5 fruit fly cellular contexts compared by ENCODE assay signal in genomic region chrX:13208075-13208474, dm6.
A peak's percentile ranks its signal among the peaks of the same experiment; 100 is the strongest.
TF ChIP-seq lines count a peak whose summit lies in the region.

No protein-coding gene starts in this region.

- TF ChIP-seq CTCF in whole organism, embryonic (GFP tag; optimal IDR thresholded peaks at IDR 0.05; lab: Kevin White, UChicago) = no peak

TF ChIP-seq in whole organism, adult, 20 proteins besides CTCF, POLR2A, EP300 and RAD21:
- TF ChIP-seq toe (GFP tag; optimal IDR thresholded peaks at IDR 0.05; lab: Kevin White, UChicago) = no peak
- TF ChIP-seq Mnt (GFP tag; optimal IDR thresholded peaks at IDR 0.05; lab: Kevin White, UChicago) = no peak
- no peak for TF ChIP-seq CG14711 (tag; optimal IDR thresholded peaks at IDR 0.05; lab: Kevin White, UChicago)
- TF ChIP-seq CG1620 (GFP tag; optimal IDR thresholded peaks at IDR 0.05; lab: Kevin White, UChicago) = no peak
- TF ChIP-seq pad (GFP tag; optimal IDR thresholded peaks at IDR 0.05; lab: Kevin White, UChicago) = no peak
- peak; percentile 32 for TF ChIP-seq CG7101 (tag; optimal IDR thresholded peaks at IDR 0.05; lab: Kevin White, UChicago)

TF ChIP-seq in whole organism, embryonic, 481 proteins besides CTCF, POLR2A, EP300 and RAD21 (continues in another document):
- TF ChIP-seq CG11504 (tag; optimal IDR thresholded peaks at IDR 0.05; lab: Kevin White, UChicago) = peak; percentile 66
- TF ChIP-seq exex (tag; optimal IDR thresholded peaks at IDR 0.05; lab: Kevin White, UChicago) = no peak
- peak; percentile 56 for TF ChIP-seq CG15269 (tag; optimal IDR thresholded peaks at IDR 0.05; lab: Kevin White, UChicago)
- no peak for TF ChIP-seq fd3F (GFP tag; optimal IDR thresholded peaks at IDR 0.05; lab: Kevin White, UChicago)
- no peak for TF ChIP-seq Atf-2 (GFP tag; optimal IDR thresholded peaks at IDR 0.05; lab: Kevin White, UChicago)
- TF ChIP-seq HmgZ (tag; optimal IDR thresholded peaks at IDR 0.05; lab: Kevin White, UChicago) = no peak
- no peak for TF ChIP-seq ac (GFP tag; optimal IDR thresholded peaks at IDR 0.05; lab: Kevin White, UChicago)
- no peak for TF ChIP-seq CG12155 (GFP tag; optimal IDR thresholded peaks at IDR 0.05; lab: Kevin White, UChicago)
- TF ChIP-seq pfk (GFP tag; optimal IDR thresholded peaks at IDR 0.05; lab: Kevin White, UChicago) = no peak
- TF ChIP-seq CG13287 (GFP tag; IDR thresholded peaks at IDR 0.05; lab: Robert Waterston, UW; ENCODE audit: partially characterized antibody) = no peak
- peak; percentile 17 for TF ChIP-seq bcd (GFP tag; optimal IDR thresholded peaks at IDR 0.05; lab: Kevin White, UChicago)
- TF ChIP-seq Mrtf (GFP tag; IDR thresholded peaks at IDR 0.05; lab: Robert Waterston, UW) = no peak
- TF ChIP-seq inv (GFP tag; IDR thresholded peaks at IDR 0.05; lab: Robert Waterston, UW; ENCODE audit: partially characterized antibody) = no peak
- no peak for TF ChIP-seq Ets97D (GFP tag; optimal IDR thresholded peaks at IDR 0.05; lab: Kevin White, UChicago)
- no peak for TF ChIP-seq Doc3 (GFP tag; IDR thresholded peaks at IDR 0.05; lab: Robert Waterston, UW; ENCODE audit: partially characterized antibody)
- TF ChIP-seq Atf3 (GFP tag; optimal IDR thresholded peaks at IDR 0.05; lab: Kevin White, UChicago) = no peak
- no peak for TF ChIP-seq Vsx1 (GFP tag; optimal IDR thresholded peaks at IDR 0.05; lab: Kevin White, UChicago)
- no peak for TF ChIP-seq B-H1 (GFP tag; IDR thresholded peaks at IDR 0.05; lab: Robert Waterston, UW)
- peak; percentile 22 for TF ChIP-seq odd (GFP tag; optimal IDR thresholded peaks at IDR 0.05; lab: Kevin White, UChicago)
- no peak for TF ChIP-seq sisA (GFP tag; IDR thresholded peaks at IDR 0.05; lab: Robert Waterston, UW)
- TF ChIP-seq CG6683 (GFP tag; optimal IDR thresholded peaks at IDR 0.05; lab: Kevin White, UChicago) = peak; percentile 21
- TF ChIP-seq CG17912 (GFP tag; optimal IDR thresholded peaks at IDR 0.05; lab: Kevin White, UChicago) = no peak

TF ChIP-seq in whole organism, prepupa, 60 proteins besides CTCF, POLR2A, EP300 and RAD21 (continues in another document):
- TF ChIP-seq esn (GFP tag; optimal IDR thresholded peaks at IDR 0.05; lab: Kevin White, UChicago) = peak; percentile 3
- peak; percentile 57 for TF ChIP-seq Eip78C (GFP tag; lab: Kevin White, UChicago)
- TF ChIP-seq svp (GFP tag; lab: Kevin White, UChicago) = no peak
- TF ChIP-seq CG32006 (GFP tag; optimal IDR thresholded peaks at IDR 0.05; lab: Kevin White, UChicago) = peak; percentile 24
- no peak for TF ChIP-seq Hr39 (GFP tag; optimal IDR thresholded peaks at IDR 0.05; lab: Kevin White, UChicago)
- TF ChIP-seq fkh (GFP tag; optimal IDR thresholded peaks at IDR 0.05; lab: Kevin White, UChicago) = no peak
- TF ChIP-seq CG8319 (GFP tag; optimal IDR thresholded peaks at IDR 0.05; lab: Kevin White, UChicago) = no peak
- TF ChIP-seq fd85E (GFP tag; optimal IDR thresholded peaks at IDR 0.05; lab: Kevin White, UChicago) = no peak
- peak; percentile 43 for TF ChIP-seq achi (GFP tag; optimal IDR thresholded peaks at IDR 0.05; lab: Kevin White, UChicago)
- TF ChIP-seq CG8632 (GFP tag; optimal IDR thresholded peaks at IDR 0.05; lab: Kevin White, UChicago) = peak; percentile 7
- TF ChIP-seq fd59A (GFP tag; optimal IDR thresholded peaks at IDR 0.05; lab: Kevin White, UChicago) = no peak
- no peak for TF ChIP-seq CG6808 (GFP tag; optimal IDR thresholded peaks at IDR 0.05; lab: Kevin White, UChicago)
- no peak for TF ChIP-seq lz (GFP tag; optimal IDR thresholded peaks at IDR 0.05; lab: Kevin White, UChicago)
- TF ChIP-seq Sox14 (GFP tag; optimal IDR thresholded peaks at IDR 0.05; lab: Kevin White, UChicago) = no peak
- no peak for TF ChIP-seq CG10631 (GFP tag; optimal IDR thresholded peaks at IDR 0.05; lab: Kevin White, UChicago)
- TF ChIP-seq salr (GFP tag; optimal IDR thresholded peaks at IDR 0.05; lab: Kevin White, UChicago) = no peak
- TF ChIP-seq acj6 (GFP tag; optimal IDR thresholded peaks at IDR 0.05; lab: Kevin White, UChicago) = no peak
- TF ChIP-seq CG11762 (GFP tag; optimal IDR thresholded peaks at IDR 0.05; lab: Kevin White, UChicago; ENCODE audit: insufficient read depth) = no peak
- no peak for TF ChIP-seq pdm3 (GFP tag; optimal IDR thresholded peaks at IDR 0.05; lab: Kevin White, UChicago)
- TF ChIP-seq CG34406 (GFP tag; optimal IDR thresholded peaks at IDR 0.05; lab: Kevin White, UChicago) = peak; percentile 21
- TF ChIP-seq CG15336 (GFP tag; IDR thresholded peaks at IDR 0.05; lab: Robert Waterston, UW) = no peak
- TF ChIP-seq Lpt (GFP tag; optimal IDR thresholded peaks at IDR 0.05; lab: Kevin White, UChicago) = no peak
- no peak for TF ChIP-seq CG1621 (tag; optimal IDR thresholded peaks at IDR 0.05; lab: Kevin White, UChicago)
- no peak for TF ChIP-seq CG6792 (GFP tag; optimal IDR thresholded peaks at IDR 0.05; lab: Kevin White, UChicago)

TF ChIP-seq in whole organism, pupa, 21 proteins besides CTCF, POLR2A, EP300 and RAD21:
- peak; percentile 24 for TF ChIP-seq CG15710 (tag; optimal IDR thresholded peaks at IDR 0.05; lab: Kevin White, UChicago)
- peak; percentile 26 for TF ChIP-seq CG9948 (tag; optimal IDR thresholded peaks at IDR 0.05; lab: Kevin White, UChicago)
- TF ChIP-seq CG8159 (tag; optimal IDR thresholded peaks at IDR 0.05; lab: Kevin White, UChicago) = peak; percentile 55
- TF ChIP-seq Pif1B (GFP tag; optimal IDR thresholded peaks at IDR 0.05; lab: Kevin White, UChicago) = no peak
- no peak for TF ChIP-seq Ets98B (GFP tag; IDR thresholded peaks at IDR 0.05; lab: Robert Waterston, UW)
- TF ChIP-seq CG4496 (GFP tag; IDR thresholded peaks at IDR 0.05; lab: Robert Waterston, UW) = no peak

TF ChIP-seq in whole organism, wandering third instar larva, 38 proteins besides CTCF, POLR2A, EP300 and RAD21:
- no peak for TF ChIP-seq Mio (GFP tag; optimal IDR thresholded peaks at IDR 0.05; lab: Kevin White, UChicago)
- no peak for TF ChIP-seq Sp1 (GFP tag; optimal IDR thresholded peaks at IDR 0.05; lab: Kevin White, UChicago)
- peak; percentile 1 for TF ChIP-seq rgr (GFP tag; optimal IDR thresholded peaks at IDR 0.05; lab: Kevin White, UChicago)
- TF ChIP-seq Dfd (GFP tag; optimal IDR thresholded peaks at IDR 0.05; lab: Kevin White, UChicago) = no peak
- no peak for TF ChIP-seq CG9705 (GFP tag; optimal IDR thresholded peaks at IDR 0.05; lab: Kevin White, UChicago)
- no peak for TF ChIP-seq dmrt93B (GFP tag; optimal IDR thresholded peaks at IDR 0.05; lab: Kevin White, UChicago)
- peak; percentile 6 for TF ChIP-seq psq (GFP tag; optimal IDR thresholded peaks at IDR 0.05; lab: Kevin White, UChicago)
- TF ChIP-seq HLH106 (tag; optimal IDR thresholded peaks at IDR 0.05; lab: Kevin White, UChicago) = peak; percentile 17
- TF ChIP-seq Dif (GFP tag; optimal IDR thresholded peaks at IDR 0.05; lab: Kevin White, UChicago; ENCODE audit: partially characterized antibody) = no peak
- no peak for TF ChIP-seq foxo (GFP tag; optimal IDR thresholded peaks at IDR 0.05; lab: Kevin White, UChicago)
- TF ChIP-seq CG32264 (GFP tag; optimal IDR thresholded peaks at IDR 0.05; lab: Kevin White, UChicago) = no peak
- no peak for TF ChIP-seq Myc (optimal IDR thresholded peaks at IDR 0.05; lab: Kevin White, UChicago)
- no peak for TF ChIP-seq fru (GFP tag; optimal IDR thresholded peaks at IDR 0.05; lab: Kevin White, UChicago)
